Fruit fly (Drosophila melanogaster) whole organism, prepupa: Measurements from ENCODE around the gene CG31288.

ENCODE experiments used
- Blimp-1 ChIP-seq: fragments of 200-800 bp; sonication (Bioruptor generic); optimal IDR thresholded peaks from 3 replicates; lab custom pipeline; 2017; ENCODE audit warnings: missing biosample characterization, missing genetic modification characterization, mild to moderate bottlenecking, moderate library complexity, missing genetic modification reagents
- CG10669 ChIP-seq: fragments of 200-800 bp; sonication (Bioruptor generic); optimal IDR thresholded peaks from 3 replicates; lab custom pipeline; 2018; ENCODE audit warnings: missing biosample characterization, mild to moderate bottlenecking, missing genetic modification characterization, moderate library complexity
- CG8319 ChIP-seq: fragments of 200-800 bp; sonication (Bioruptor generic); optimal IDR thresholded peaks from 3 replicates; lab custom pipeline; 2016; ENCODE audit warnings: missing biosample characterization, missing genetic modification characterization
- Sox102F ChIP-seq: fragments of 200-800 bp; sonication (Bioruptor generic); optimal IDR thresholded peaks from 2 replicates; lab custom pipeline; 2016; ENCODE audit warnings: missing biosample characterization, mild to moderate bottlenecking, missing genetic modification characterization
- lz ChIP-seq: fragments of 200-800 bp; sonication (Bioruptor generic); optimal IDR thresholded peaks from 3 replicates; lab custom pipeline; 2016; ENCODE audit warnings: missing biosample characterization, missing genetic modification characterization

DNA sequence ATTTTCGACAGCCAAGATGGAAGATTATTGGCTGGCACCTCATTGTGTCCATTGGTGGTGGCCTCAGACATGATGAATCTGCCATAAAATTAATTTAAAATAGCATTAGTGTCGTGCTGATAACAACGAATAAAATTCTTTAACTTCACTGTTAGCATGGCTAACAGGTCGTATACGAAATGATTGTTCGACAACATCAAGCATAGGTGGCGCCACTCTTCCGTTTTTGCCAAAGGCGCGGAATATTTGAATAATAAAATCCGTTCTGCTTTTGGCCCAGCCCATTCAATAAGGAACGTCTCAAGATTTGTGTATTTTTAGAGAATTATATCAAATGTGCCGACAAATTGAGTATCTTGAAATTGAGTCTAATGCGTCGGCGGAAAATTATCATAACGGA is 13.2 kb upstream of the CG31288 start:
- TF ChIP-seq lz (no peak), CG8319 (GFP tag; lab: Kevin White, UChicago) (no peak), Sox102F (GFP tag; lab: Kevin White, UChicago) (no peak), Blimp-1 (GFP tag; lab: Kevin White, UChicago) (no peak), CG10669 (GFP tag; lab: Kevin White, UChicago) (no peak)
